Fruit fly (Drosophila melanogaster) whole organism, pupa: ENCODE measurements around the gene Ran-like.

Experiments used
- CG10348 ChIP-seq: fragments of 200-800 bp; sonication (Bioruptor generic); IDR thresholded peaks from 2 replicates; pipeline ENCODE4 v1.3.6; 2022; ENCODE audit warnings: missing biosample characterization, missing genetic modification characterization
- CG12605 ChIP-seq: fragments of 200-800 bp; sonication (Bioruptor generic); IDR thresholded peaks from 2 replicates; pipeline ENCODE4 v1.3.6; 2022; ENCODE audit warnings: missing biosample characterization, missing genetic modification characterization
- CG13204 ChIP-seq: fragments of 200-800 bp; sonication (Bioruptor generic); optimal IDR thresholded peaks from 2 replicates; lab custom pipeline; 2018; ENCODE audit warnings: missing biosample characterization, mild to moderate bottlenecking, missing genetic modification characterization, moderate library complexity
- CG14655 ChIP-seq: fragments of 200-800 bp; sonication (Bioruptor generic); optimal IDR thresholded peaks from 3 replicates; lab custom pipeline; 2017; ENCODE audit warnings: mild to moderate bottlenecking, missing biosample characterization, missing genetic modification reagents, missing genetic modification characterization
- CG15710 ChIP-seq: fragments of 200-800 bp; sonication (Bioruptor generic); optimal IDR thresholded peaks from 2 replicates; lab custom pipeline; 2018; ENCODE audit warnings: missing biosample characterization, mild to moderate bottlenecking, missing genetic modification characterization, moderate library complexity
- CG17806 ChIP-seq: fragments of 200-800 bp; sonication (Bioruptor generic); optimal IDR thresholded peaks from 2 replicates; lab custom pipeline; 2018; ENCODE audit warnings: missing biosample characterization, mild to moderate bottlenecking, missing genetic modification characterization, moderate library complexity
- CG32121 ChIP-seq: fragments of 200-800 bp; sonication (Bioruptor generic); IDR thresholded peaks from 2 replicates; pipeline ENCODE4 v1.3.6; 2022; ENCODE audit warnings: missing biosample characterization, missing genetic modification characterization
- CG34367 ChIP-seq: fragments of 200-800 bp; sonication (Bioruptor generic); optimal IDR thresholded peaks from 2 replicates; lab custom pipeline; 2018; ENCODE audit warnings: missing biosample characterization, mild to moderate bottlenecking, missing genetic modification characterization
- CG4496 ChIP-seq: fragments of 200-800 bp; sonication (Bioruptor generic); IDR thresholded peaks from 3 replicates; pipeline ENCODE4 v1.3.6; 2022; ENCODE audit warnings: missing biosample characterization, missing genetic modification characterization
- CG8159 ChIP-seq: fragments of 200-800 bp; sonication (Bioruptor generic); optimal IDR thresholded peaks from 3 replicates; lab custom pipeline; 2018; ENCODE audit warnings: missing biosample characterization, mild to moderate bottlenecking, missing genetic modification characterization, moderate library complexity
- CG8301 ChIP-seq: fragments of 200-800 bp; sonication (Bioruptor generic); optimal IDR thresholded peaks from 2 replicates; lab custom pipeline; 2018; ENCODE audit warnings: missing biosample characterization, mild to moderate bottlenecking, missing genetic modification characterization
- CG9948 ChIP-seq: fragments of 200-800 bp; sonication (Bioruptor generic); optimal IDR thresholded peaks from 2 replicates; lab custom pipeline; 2018; ENCODE audit warnings: missing biosample characterization, mild to moderate bottlenecking, missing genetic modification characterization, moderate library complexity
- D1 ChIP-seq: fragments of 200-800 bp; sonication (Bioruptor generic); optimal IDR thresholded peaks from 2 replicates; lab custom pipeline; 2018; ENCODE audit warnings: missing biosample characterization, mild to moderate bottlenecking, missing genetic modification characterization, moderate library complexity
- EcR ChIP-seq: fragments of 200-800 bp; sonication (Bioruptor generic); optimal IDR thresholded peaks from 3 replicates; lab custom pipeline; 2019; ENCODE audit warnings: missing biosample characterization, missing genetic modification characterization, mild to moderate bottlenecking, moderate library complexity, missing genetic modification reagents
- Ets98B ChIP-seq: fragments of 200-800 bp; sonication (Bioruptor generic); IDR thresholded peaks from 2 replicates; pipeline ENCODE4 v1.3.6; 2022; ENCODE audit warnings: missing biosample characterization, missing genetic modification characterization
- Pif1A ChIP-seq: fragments of 200-800 bp; sonication (Bioruptor generic); optimal IDR thresholded peaks from 3 replicates; lab custom pipeline; 2016; ENCODE audit warnings: missing biosample characterization, missing genetic modification characterization
- Pif1B ChIP-seq: fragments of 200-800 bp; sonication (Bioruptor generic); optimal IDR thresholded peaks from 3 replicates; lab custom pipeline; 2016; ENCODE audit warnings: missing biosample characterization, missing genetic modification characterization
- Snoo ChIP-seq: fragments of 200-800 bp; sonication (Bioruptor generic); optimal IDR thresholded peaks from 3 replicates; lab custom pipeline; 2017; ENCODE audit warnings: missing biosample characterization, mild to moderate bottlenecking, missing genetic modification characterization, inconsistent platforms
- fd96Ca ChIP-seq: fragments of 200-800 bp; sonication (Bioruptor generic); IDR thresholded peaks from 3 replicates; pipeline ENCODE4 v1.3.6; 2022; ENCODE audit warnings: missing biosample characterization, missing genetic modification characterization
- gl ChIP-seq: fragments of 200-800 bp; sonication (Bioruptor generic); optimal IDR thresholded peaks from 2 replicates; lab custom pipeline; 2018; ENCODE audit warnings: missing biosample characterization, mild to moderate bottlenecking, missing genetic modification characterization
- rn ChIP-seq: fragments of 200-800 bp; sonication (Bioruptor generic); IDR thresholded peaks from 2 replicates; pipeline ENCODE4 v1.3.6; 2022; ENCODE audit warnings: missing biosample characterization, missing genetic modification characterization

The Ran-like gene

DNA sequence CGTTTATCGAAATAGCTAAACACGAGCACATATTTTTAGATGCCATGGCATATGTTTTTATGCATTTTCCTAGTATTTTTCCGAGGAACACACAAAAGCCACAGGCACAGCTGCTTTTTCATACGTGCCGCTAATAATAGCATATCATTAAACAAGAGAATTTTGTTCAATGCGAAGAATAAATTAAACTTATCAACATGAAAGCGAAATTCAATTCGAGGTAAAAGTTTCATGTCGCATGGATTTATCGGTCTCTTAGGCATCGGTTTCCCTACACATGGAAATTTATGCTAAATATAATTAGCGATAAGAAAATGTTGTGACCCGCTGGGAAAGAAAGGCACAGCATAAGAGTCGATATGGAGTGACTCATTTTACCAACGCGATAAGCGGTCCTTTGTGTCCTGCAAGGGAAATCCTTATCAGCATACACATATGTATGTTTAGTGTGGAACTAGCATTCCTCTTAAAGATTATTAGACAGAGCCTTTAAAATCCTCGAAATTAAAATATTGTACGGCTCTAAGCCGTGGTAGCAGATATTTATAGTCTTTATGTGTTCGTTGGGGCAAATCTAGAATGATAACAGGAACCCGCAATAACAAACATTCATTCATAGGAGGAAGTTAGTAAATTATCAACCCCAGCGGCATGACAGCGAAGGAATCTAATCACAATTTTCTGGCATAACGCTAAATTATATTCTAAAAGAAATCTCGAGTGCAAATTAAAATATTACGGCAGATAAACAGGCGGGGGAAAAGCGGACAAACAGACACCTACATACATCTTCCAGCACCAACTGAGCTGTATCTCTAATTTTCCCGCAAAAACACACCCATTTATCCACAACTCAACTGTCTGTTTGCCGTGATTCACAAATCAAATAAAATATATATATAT, 46.5 kb upstream of the Ran-like start, which contains the start of gene CG43248:
Gene CG43248 (minus strand): TSS at position 51 of the 903 bp plus-strand sequence.
- TF ChIP-seq CG13204 = no peak
- no peak for TF ChIP-seq rn (GFP tag; lab: Robert Waterston, UW)
- no peak for TF ChIP-seq D1 (tag; lab: Kevin White, UChicago)
- no peak for TF ChIP-seq CG8159 (tag; lab: Kevin White, UChicago)
- no peak for TF ChIP-seq CG32121 (GFP tag; lab: Robert Waterston, UW)
- no peak for TF ChIP-seq Snoo (tag; lab: Kevin White, UChicago)
- TF ChIP-seq EcR = no peak
- no peak for TF ChIP-seq CG12605 (GFP tag; lab: Robert Waterston, UW)
- TF ChIP-seq Pif1B (GFP tag; lab: Kevin White, UChicago) = no peak
- no peak for TF ChIP-seq CG34367 (tag; lab: Kevin White, UChicago)
- TF ChIP-seq gl (tag; lab: Kevin White, UChicago) = no peak
- no peak for TF ChIP-seq CG4496 (GFP tag; lab: Robert Waterston, UW)
- no peak for TF ChIP-seq CG15710
- no peak for TF ChIP-seq CG14655 (GFP tag; lab: Kevin White, UChicago)
- TF ChIP-seq Pif1A (GFP tag; lab: Kevin White, UChicago) = no peak
- TF ChIP-seq CG9948 = no peak
- TF ChIP-seq CG8301 (tag; lab: Kevin White, UChicago) = no peak
- TF ChIP-seq Ets98B (GFP tag; lab: Robert Waterston, UW) = no peak
- TF ChIP-seq CG10348 (GFP tag; lab: Robert Waterston, UW) = no peak
- TF ChIP-seq, all 21 proteins: peak for 0

DNA sequence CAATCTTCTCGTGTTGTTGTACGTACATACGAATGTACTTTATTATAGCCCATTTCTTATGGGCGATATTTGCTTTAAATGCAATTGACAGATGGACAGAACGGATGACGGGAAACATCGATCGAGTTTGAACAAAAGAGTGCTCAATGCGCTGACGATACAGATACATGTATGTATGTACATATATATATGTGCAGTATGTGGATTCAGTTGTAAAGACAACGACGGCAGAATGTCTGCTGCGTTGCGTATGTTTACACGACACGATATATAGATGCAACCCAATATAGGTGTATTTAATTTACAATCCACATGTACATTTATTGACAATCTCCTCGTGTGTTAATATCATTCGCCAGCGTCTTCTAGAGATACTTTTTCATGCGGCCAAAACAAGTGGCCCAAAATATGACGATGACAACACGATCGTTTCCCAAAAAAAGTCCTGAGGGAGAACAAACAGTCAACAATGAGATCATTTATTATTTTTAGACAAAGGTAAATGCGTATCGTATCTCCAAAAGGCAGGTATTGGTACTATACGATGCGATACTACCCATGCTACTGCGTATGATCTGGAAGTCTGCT, 45.5 kb upstream of the Ran-like start:
- TF ChIP-seq CG12605 (GFP tag; lab: Robert Waterston, UW) (no peak), gl (tag; lab: Kevin White, UChicago) (peak; percentile 30), EcR (peak; percentile 23)

DNA sequence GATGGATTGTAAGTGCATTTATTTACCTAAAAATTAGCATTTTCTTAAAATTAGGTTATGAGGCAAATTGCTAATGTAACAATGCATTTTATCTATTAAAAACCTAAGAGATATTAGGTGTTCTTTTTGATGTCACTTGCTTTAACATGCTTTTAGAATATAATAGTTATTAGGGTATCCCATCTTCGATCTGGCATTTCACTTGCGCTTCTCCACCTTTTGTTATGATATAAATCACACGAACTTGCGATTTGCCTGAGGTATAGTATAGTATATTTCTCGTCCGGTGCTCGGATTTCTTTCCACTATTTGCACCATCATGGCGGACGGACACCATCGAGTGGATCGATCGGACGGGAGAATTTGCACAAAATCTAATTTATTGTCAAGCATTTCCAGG, 44.9 kb upstream of the Ran-like start:
- no peak for TF ChIP-seq CG14655 (GFP tag; lab: Kevin White, UChicago)
- no peak for TF ChIP-seq CG8301 (tag; lab: Kevin White, UChicago)
- no peak for TF ChIP-seq Ets98B (GFP tag; lab: Robert Waterston, UW)
- no peak for TF ChIP-seq rn (GFP tag; lab: Robert Waterston, UW)
- TF ChIP-seq Pif1B (GFP tag; lab: Kevin White, UChicago) = no peak
- TF ChIP-seq gl (tag; lab: Kevin White, UChicago) = no peak
- TF ChIP-seq CG8159 (tag; lab: Kevin White, UChicago) = no peak
- TF ChIP-seq CG15710 = no peak
- TF ChIP-seq fd96Ca (GFP tag; lab: Robert Waterston, UW) = no peak
- TF ChIP-seq EcR = no peak
- TF ChIP-seq Pif1A (GFP tag; lab: Kevin White, UChicago) = no peak
- TF ChIP-seq D1 (tag; lab: Kevin White, UChicago) = no peak
- no peak for TF ChIP-seq CG12605 (GFP tag; lab: Robert Waterston, UW)
- TF ChIP-seq CG17806 (tag; lab: Kevin White, UChicago) = no peak
- no peak for TF ChIP-seq CG13204
- no peak for TF ChIP-seq CG4496 (GFP tag; lab: Robert Waterston, UW)
- TF ChIP-seq, all 21 proteins: peak for 0

- TF ChIP-seq CG14655 (GFP tag; lab: Kevin White, UChicago) (no peak), Pif1A (GFP tag; lab: Kevin White, UChicago) (no peak), gl (tag; lab: Kevin White, UChicago) (no peak), D1 (tag; lab: Kevin White, UChicago) (no peak), Snoo (tag; lab: Kevin White, UChicago) (no peak), CG17806 (tag; lab: Kevin White, UChicago) (no peak), CG8301 (tag; lab: Kevin White, UChicago) (no peak), CG8159 (tag; lab: Kevin White, UChicago) (no peak), EcR (no peak), rn (GFP tag; lab: Robert Waterston, UW) (no peak), CG9948 (no peak), Ets98B (GFP tag; lab: Robert Waterston, UW) (no peak)
Measured at dm6 chr3L:15529143-15529542, 43.9 kb upstream of the Ran-like start, which contains the start of gene obst-H. Gene obst-H, minus strand, starts transcription at chr3L:15529243.

dm6 chr3L:15528096-15528495, 42.9 kb upstream of the Ran-like start, which contains the start of gene CG42728:
Gene CG42728, minus strand, starts transcription at chr3L:15528196.
- TF ChIP-seq gl (tag; lab: Kevin White, UChicago) (no peak), D1 (tag; lab: Kevin White, UChicago) (no peak), CG32121 (GFP tag; lab: Robert Waterston, UW) (no peak), CG17806 (tag; lab: Kevin White, UChicago) (no peak), CG13204 (no peak), CG10348 (GFP tag; lab: Robert Waterston, UW) (no peak), CG14655 (GFP tag; lab: Kevin White, UChicago) (no peak), EcR (no peak), CG8159 (tag; lab: Kevin White, UChicago) (no peak), CG4496 (GFP tag; lab: Robert Waterston, UW) (no peak), CG9948 (no peak), Pif1A (GFP tag; lab: Kevin White, UChicago) (no peak), Pif1B (GFP tag; lab: Kevin White, UChicago) (no peak), CG34367 (tag; lab: Kevin White, UChicago) (no peak), CG8301 (tag; lab: Kevin White, UChicago) (no peak)
